Worm (Caenorhabditis elegans) whole organism, L3 larva: ENCODE measurements around the gene Y43F8C.9.

ENCODE experiments used
- R02D3.7 ChIP-seq: fragments of 150-350 bp; optimal IDR thresholded peaks from 2 replicates; lab custom pipeline; 2014; ENCODE audit warnings: missing biosample characterization, missing genetic modification characterization
- ZK546.5 ChIP-seq: sonication (generic microtip); optimal IDR thresholded peaks from 2 replicates; lab custom pipeline; 2017; ENCODE audit warnings: missing biosample characterization, missing genetic modification characterization
- aly-2 ChIP-seq: fragments of 150-350 bp; optimal IDR thresholded peaks from 2 replicates; lab custom pipeline; 2014; ENCODE audit warnings: missing biosample characterization, missing genetic modification characterization
- ama-1 ChIP-seq: fragments of 150-350 bp; optimal IDR thresholded peaks from 2 replicates; lab custom pipeline; 2018
- ceh-28 ChIP-seq: fragments of 150-350 bp; optimal IDR thresholded peaks from 2 replicates; lab custom pipeline; 2014; ENCODE audit warnings: missing biosample characterization, missing genetic modification reagents, missing genetic modification characterization
- ceh-9 ChIP-seq: sonication (generic microtip); optimal IDR thresholded peaks from 2 replicates; lab custom pipeline; 2018; ENCODE audit warnings: missing biosample characterization, missing genetic modification characterization
- daf-12 ChIP-seq: fragments of 150-350 bp; optimal IDR thresholded peaks from 2 replicates; lab custom pipeline; 2014; ENCODE audit warnings: missing biosample characterization, missing genetic modification reagents, missing genetic modification characterization
- egl-27 ChIP-seq: sonication (generic microtip); optimal IDR thresholded peaks from 4 replicates; lab custom pipeline; 2017; ENCODE audit warnings: missing biosample characterization, missing genetic modification reagents, missing genetic modification characterization
- egl-5 ChIP-seq: fragments of 150-350 bp; optimal IDR thresholded peaks from 2 replicates; lab custom pipeline; 2017; ENCODE audit warnings: missing biosample characterization, missing genetic modification reagents, missing genetic modification characterization, inconsistent platforms
- elt-2 ChIP-seq: sonication (generic microtip); optimal IDR thresholded peaks from 2 replicates; lab custom pipeline; 2016; ENCODE audit warnings: missing genetic modification reagents, mild to moderate bottlenecking, missing genetic modification characterization, missing compliant biosample characterization
- eor-1 ChIP-seq, 2 experiments: fragments of 150-350 bp; optimal IDR thresholded peaks; 2 replicates each; lab custom pipeline; 2014 to 2018; ENCODE audit warnings: missing biosample characterization in 2 of 2, missing genetic modification characterization in 2 of 2
- fkh-2 ChIP-seq: fragments of 150-350 bp; optimal IDR thresholded peaks from 2 replicates; lab custom pipeline; 2014; ENCODE audit warnings: missing biosample characterization, missing genetic modification reagents, missing genetic modification characterization
- fos-1 ChIP-seq: fragments of 150-350 bp; optimal IDR thresholded peaks from 2 replicates; lab custom pipeline; 2014; ENCODE audit warnings: missing biosample characterization, missing genetic modification characterization
- hmg-11 ChIP-seq: sonication (generic microtip); optimal IDR thresholded peaks from 2 replicates; lab custom pipeline; 2016; ENCODE audit warnings: missing genetic modification characterization, missing compliant biosample characterization
- jun-1 ChIP-seq: fragments of 150-350 bp; optimal IDR thresholded peaks from 2 replicates; lab custom pipeline; 2014; ENCODE audit warnings: missing biosample characterization, missing genetic modification reagents, missing genetic modification characterization
- lin-15B ChIP-seq: fragments of 150-350 bp; optimal IDR thresholded peaks from 2 replicates; lab custom pipeline; 2014; ENCODE audit warnings: missing biosample characterization, missing genetic modification characterization
- lin-39 ChIP-seq: fragments of 150-350 bp; optimal IDR thresholded peaks from 2 replicates; lab custom pipeline; 2018; ENCODE audit warnings: missing biosample characterization, missing genetic modification reagents, missing genetic modification characterization
- lsy-12 ChIP-seq: sonication (generic microtip); optimal IDR thresholded peaks from 2 replicates; lab custom pipeline; 2016; ENCODE audit warnings: mild to moderate bottlenecking, missing genetic modification characterization, missing compliant biosample characterization
- mdl-1 ChIP-seq: fragments of 150-350 bp; optimal IDR thresholded peaks from 2 replicates; lab custom pipeline; 2014; ENCODE audit warnings: missing biosample characterization, missing genetic modification characterization
- mml-1 ChIP-seq: fragments of 150-350 bp; sonication (generic microtip); optimal IDR thresholded peaks from 3 replicates; lab custom pipeline; 2014; ENCODE audit warnings: missing biosample characterization, missing genetic modification characterization
- nfya-1 ChIP-seq: sonication (generic microtip); optimal IDR thresholded peaks from 2 replicates; lab custom pipeline; 2017; ENCODE audit warnings: missing genetic modification characterization, mild to moderate bottlenecking, missing compliant biosample characterization, antibody characterized with exemption, moderate library complexity; ENCODE audit not compliant: insufficient read depth
- nhr-11 ChIP-seq: fragments of 150-350 bp; optimal IDR thresholded peaks from 2 replicates; lab custom pipeline; 2014; ENCODE audit warnings: missing biosample characterization, missing genetic modification characterization
- nhr-12 ChIP-seq: fragments of 150-350 bp; optimal IDR thresholded peaks from 2 replicates; lab custom pipeline; 2014; ENCODE audit warnings: missing biosample characterization, missing genetic modification characterization
- nhr-23 ChIP-seq: fragments of 150-350 bp; optimal IDR thresholded peaks from 2 replicates; lab custom pipeline; 2014; ENCODE audit warnings: missing biosample characterization, missing genetic modification reagents, missing genetic modification characterization
- nhr-237 ChIP-seq: fragments of 150-350 bp; optimal IDR thresholded peaks from 2 replicates; lab custom pipeline; 2014; ENCODE audit warnings: missing biosample characterization, missing genetic modification characterization
- nhr-43 ChIP-seq: sonication (generic microtip); optimal IDR thresholded peaks from 2 replicates; lab custom pipeline; 2016; ENCODE audit warnings: mild to moderate bottlenecking, missing genetic modification characterization, missing compliant biosample characterization; ENCODE audit not compliant: poor library complexity, severe bottlenecking
- nhr-76 ChIP-seq: fragments of 150-350 bp; sonication (generic microtip); optimal IDR thresholded peaks from 5 replicates; lab custom pipeline; 2014; ENCODE audit warnings: missing biosample characterization, missing genetic modification characterization
- nhr-77 ChIP-seq: fragments of 150-350 bp; optimal IDR thresholded peaks from 2 replicates; lab custom pipeline; 2014; ENCODE audit warnings: missing biosample characterization, missing genetic modification characterization
- pha-4 ChIP-seq: fragments of 150-350 bp; optimal IDR thresholded peaks from 2 replicates; lab custom pipeline; 2014; ENCODE audit warnings: missing biosample characterization, missing genetic modification reagents, missing genetic modification characterization
- pqm-1 ChIP-seq: fragments of 150-350 bp; optimal IDR thresholded peaks from 2 replicates; lab custom pipeline; 2017; ENCODE audit warnings: missing biosample characterization, missing genetic modification characterization, inconsistent platforms
- sea-2 ChIP-seq: fragments of 150-350 bp; sonication (generic microtip); optimal IDR thresholded peaks from 4 replicates; lab custom pipeline; 2014; ENCODE audit warnings: missing biosample characterization, missing genetic modification reagents, missing genetic modification characterization
- skn-1 ChIP-seq: fragments of 150-350 bp; optimal IDR thresholded peaks from 2 replicates; lab custom pipeline; 2014; ENCODE audit warnings: missing biosample characterization, missing genetic modification characterization
- snpc-4 ChIP-seq: fragments of 150-350 bp; optimal IDR thresholded peaks from 2 replicates; lab custom pipeline; 2014; ENCODE audit warnings: missing biosample characterization, missing genetic modification characterization
- unc-39 ChIP-seq: sonication (generic microtip); optimal IDR thresholded peaks from 4 replicates; lab custom pipeline; 2017; ENCODE audit warnings: missing biosample characterization, missing genetic modification characterization
- unc-62 ChIP-seq: fragments of 150-350 bp; sonication (generic microtip); optimal IDR thresholded peaks from 4 replicates; lab custom pipeline; 2014; ENCODE audit warnings: missing biosample characterization, missing genetic modification reagents, missing genetic modification characterization
- zag-1 ChIP-seq: fragments of 150-350 bp; optimal IDR thresholded peaks from 2 replicates; lab custom pipeline; 2014; ENCODE audit warnings: missing biosample characterization, missing genetic modification characterization
- ztf-4 ChIP-seq: fragments of 150-350 bp; optimal IDR thresholded peaks from 2 replicates; lab custom pipeline; 2014; ENCODE audit warnings: missing biosample characterization, missing genetic modification characterization

The Y43F8C.9 gene

DNA sequence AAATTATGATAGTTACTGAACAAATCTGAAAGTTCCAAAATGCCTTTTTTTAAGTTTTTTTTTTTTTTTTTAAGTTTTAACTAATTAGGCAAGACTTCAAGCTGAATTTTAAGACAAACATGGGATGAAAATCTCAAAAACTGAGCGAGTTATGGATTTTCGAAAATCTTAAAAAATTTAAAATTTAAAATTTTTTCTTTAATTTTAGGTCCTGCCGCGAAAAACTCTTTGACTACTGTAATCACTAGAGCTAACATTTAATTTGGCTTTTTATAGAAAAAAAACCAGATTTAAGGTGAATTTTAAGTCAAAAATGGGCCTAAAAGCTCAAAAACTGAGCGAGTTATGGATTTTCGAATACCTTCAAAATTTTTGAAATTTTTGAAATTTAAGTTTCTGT, 36.7 kb upstream of the Y43F8C.9 start, which contains the start of gene grsp-1:
Gene grsp-1, plus strand, starts transcription at position 301 of the 400 bp plus-strand sequence.
- no peak for TF ChIP-seq nhr-76 (tag; lab: Kevin White, UChicago)
- TF ChIP-seq nhr-12 (tag; lab: Kevin White, UChicago) = no peak
- TF ChIP-seq jun-1 (tag; lab: Kevin White, UChicago) = no peak
- no peak for TF ChIP-seq nhr-77
- TF ChIP-seq egl-5 (tag; lab: Kevin White, UChicago) = no peak
- no peak for TF ChIP-seq lin-39 (tag; lab: Kevin White, UChicago)
- no peak for TF ChIP-seq elt-2 (tag; lab: Kevin White, UChicago)
- no peak for TF ChIP-seq zag-1
- no peak for TF ChIP-seq snpc-4
- TF ChIP-seq ZK546.5 (tag; lab: Kevin White, UChicago) = no peak
- no peak for TF ChIP-seq hmg-11
- TF ChIP-seq ceh-9 (tag; lab: Kevin White, UChicago) = no peak
- TF ChIP-seq nhr-11 (tag; lab: Kevin White, UChicago) = no peak
- TF ChIP-seq nhr-23 (tag; lab: Kevin White, UChicago) = no peak

DNA sequence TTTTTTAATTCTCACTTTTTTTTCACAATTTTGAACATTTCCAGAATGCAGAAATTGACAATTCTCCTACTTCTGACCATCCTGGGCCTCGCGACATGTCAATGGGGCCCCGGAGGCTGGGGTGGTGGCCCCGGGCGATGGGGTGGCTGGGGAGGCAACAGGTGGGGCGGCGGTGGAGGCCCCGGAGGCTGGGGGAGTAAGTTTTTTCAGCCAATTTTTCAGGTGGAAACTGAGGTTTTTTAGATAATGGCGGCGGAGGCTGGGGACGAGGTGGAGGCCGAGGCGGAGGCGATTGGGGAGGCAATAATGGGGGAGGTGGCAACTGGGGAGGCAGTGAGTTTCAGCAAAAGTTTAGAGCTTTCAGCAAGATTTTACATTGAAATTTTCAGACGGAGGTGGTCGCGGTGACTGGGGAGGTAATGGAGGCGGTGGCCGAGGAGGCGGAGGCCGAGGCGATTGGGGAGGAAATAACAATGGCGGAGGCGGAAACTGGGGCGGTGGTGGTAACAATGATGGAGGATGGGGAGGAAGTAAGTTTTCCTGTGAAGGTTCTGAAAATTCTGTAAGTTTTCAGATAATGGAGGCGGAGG, 35.7 kb upstream of the Y43F8C.9 start:
- no peak for TF ChIP-seq ceh-28 (tag; lab: Kevin White, UChicago)
- peak; percentile 23 for TF ChIP-seq ztf-4 (tag; lab: Kevin White, UChicago)
- no peak for TF ChIP-seq lin-39 (tag; lab: Kevin White, UChicago)

DNA sequence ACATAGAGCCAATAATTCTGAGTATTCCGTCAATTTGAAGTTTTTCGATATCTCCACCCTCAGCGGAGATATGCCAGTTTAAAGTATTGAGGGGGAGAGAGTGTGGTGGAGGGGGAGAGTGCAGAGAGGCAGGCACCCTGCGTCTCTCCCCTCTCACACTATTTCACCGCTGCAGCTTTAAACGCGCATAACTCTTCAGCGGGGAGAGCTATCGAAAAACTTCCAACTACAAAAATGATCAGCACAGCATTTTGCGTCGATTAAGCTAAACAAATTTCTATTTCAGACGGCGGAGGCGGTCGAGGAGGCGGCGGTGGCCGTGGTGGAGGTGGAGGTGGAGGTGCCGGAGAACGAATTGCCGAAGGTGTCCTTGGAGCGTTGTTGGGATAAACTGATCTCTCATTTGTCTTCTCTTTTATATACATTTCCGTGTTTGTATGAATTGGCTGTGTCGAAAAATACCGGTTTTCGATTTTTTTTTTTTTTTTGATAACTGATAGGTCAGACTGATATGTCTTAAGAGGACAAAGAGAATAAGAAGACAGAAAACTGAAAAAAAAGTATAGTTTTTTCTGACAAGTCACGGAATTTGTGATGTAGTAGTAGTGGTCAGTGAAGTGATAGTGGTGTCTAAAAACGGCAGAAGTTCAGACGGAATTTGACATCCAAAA, 34.1 kb upstream of the Y43F8C.9 start:
- TF ChIP-seq eor-1 (tag; optimal IDR thresholded peaks at IDR 0.05; lab: Kevin White, UChicago) = no peak
- no peak for TF ChIP-seq unc-62 (GFP tag; lab: Kevin White, UChicago)
- TF ChIP-seq zag-1 = no peak
- TF ChIP-seq ama-1 = peak; percentile 80
- peak; percentile 25 for TF ChIP-seq nfya-1 (tag; lab: Kevin White, UChicago)
- TF ChIP-seq nhr-23 (tag; lab: Kevin White, UChicago) = peak; percentile 60
- no peak for TF ChIP-seq daf-12 (tag; lab: Kevin White, UChicago)
- TF ChIP-seq pqm-1 (tag; lab: Kevin White, UChicago) = no peak
- no peak for TF ChIP-seq sea-2
- no peak for TF ChIP-seq nhr-12 (tag; lab: Kevin White, UChicago)
- no peak for TF ChIP-seq mml-1 (tag; lab: Kevin White, UChicago)
- TF ChIP-seq nhr-43 (tag; lab: Kevin White, UChicago) = peak; percentile 59

DNA sequence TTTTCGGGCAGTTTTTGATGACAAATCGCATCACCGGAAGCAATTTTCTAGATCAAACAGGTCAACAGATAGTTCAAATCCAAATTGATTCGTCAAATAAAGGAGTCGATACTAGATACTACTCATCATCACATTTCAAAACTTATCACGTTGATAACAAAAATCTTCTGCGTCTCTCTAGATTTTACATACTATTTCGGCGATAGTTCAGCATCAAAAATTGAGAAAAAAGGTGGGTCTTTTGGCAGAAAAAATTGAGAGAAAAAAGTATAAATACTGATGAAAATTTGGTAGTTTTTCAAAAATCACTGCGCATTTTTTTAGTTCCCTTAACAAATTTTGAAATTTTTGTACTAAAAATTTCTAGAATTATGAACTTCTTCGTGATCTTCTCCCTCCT, 32.7 kb upstream of the Y43F8C.9 start, which contains the start of gene nlp-26:
Gene nlp-26, plus strand, starts transcription at position 301 of the 400 bp plus-strand sequence.
- no peak for TF ChIP-seq egl-27
- TF ChIP-seq pha-4 (tag; lab: Kevin White, UChicago) = no peak
- TF ChIP-seq fkh-2 = no peak
- TF ChIP-seq nhr-43 (tag; lab: Kevin White, UChicago) = peak; percentile 13
- no peak for TF ChIP-seq ceh-28 (tag; lab: Kevin White, UChicago)

DNA sequence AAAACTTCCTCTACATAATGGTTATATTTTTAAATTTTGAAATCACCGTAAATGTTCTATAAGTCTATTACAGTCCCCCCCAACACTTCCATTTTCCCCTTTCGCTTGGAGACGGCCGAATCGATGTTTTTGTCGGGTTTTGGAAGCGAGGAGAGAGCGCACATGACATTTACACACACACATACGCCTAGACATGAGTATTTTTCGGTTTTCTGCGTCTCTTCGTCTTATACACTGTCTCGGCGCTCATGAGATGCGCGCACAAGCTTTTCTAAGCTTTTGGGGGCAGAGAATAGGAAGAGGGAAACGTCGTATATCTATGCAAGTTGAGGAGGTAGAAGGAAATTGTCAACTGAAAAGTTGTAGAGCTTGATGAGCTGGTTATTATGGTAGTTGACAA, 25.8 kb upstream of the Y43F8C.9 start:
- TF ChIP-seq lin-39 (tag; lab: Kevin White, UChicago) (peak; percentile 0), pha-4 (tag; lab: Kevin White, UChicago) (peak; percentile 35), ceh-9 (tag; lab: Kevin White, UChicago) (no peak), lin-15B (tag; lab: Kevin White, UChicago) (no peak), hmg-11 (peak; percentile 62), egl-5 (tag; lab: Kevin White, UChicago) (peak; percentile 34), ztf-4 (tag; lab: Kevin White, UChicago) (no peak), nfya-1 (tag; lab: Kevin White, UChicago) (peak; percentile 52)
- TF ChIP-seq, all 47 proteins: peak for 5

DNA sequence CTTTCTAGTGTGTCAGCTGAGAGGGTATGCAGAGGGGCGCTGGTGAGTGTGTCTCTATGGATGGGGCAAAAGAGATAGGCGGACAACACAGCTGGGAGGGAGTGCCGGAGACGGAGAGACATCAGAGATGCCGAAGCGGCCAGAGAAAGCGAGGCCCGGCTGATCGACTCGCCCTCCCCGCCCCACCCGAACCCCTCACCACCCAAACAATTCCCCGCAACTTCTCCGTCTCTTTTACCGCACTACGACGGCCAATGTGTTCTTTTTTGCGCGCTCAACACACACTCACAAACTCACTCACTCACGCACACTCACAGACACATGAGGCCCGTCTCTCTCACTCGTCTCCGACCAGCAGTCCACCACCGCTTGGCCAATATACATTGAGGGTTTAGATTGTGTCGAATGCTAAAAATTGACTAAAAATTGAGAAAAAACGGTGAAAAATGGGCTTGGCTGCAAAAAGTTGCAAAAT, 23.4 kb upstream of the Y43F8C.9 start, which contains the start of gene Y43F8C.3:
Gene Y43F8C.3, minus strand, starts transcription at position 187 of the 475 bp plus-strand sequence.
- TF ChIP-seq pqm-1 (tag; lab: Kevin White, UChicago) (no peak), nhr-237 (tag; lab: Kevin White, UChicago) (no peak), aly-2 (tag; lab: Kevin White, UChicago) (no peak), nhr-11 (tag; lab: Kevin White, UChicago) (peak; percentile 23), snpc-4 (peak; percentile 3), fos-1 (no peak), elt-2 (tag; lab: Kevin White, UChicago) (peak; percentile 62), ama-1 (peak; percentile 51), eor-1 (tag; optimal IDR thresholded peaks at IDR 0.05; lab: Kevin White, UChicago) (no peak), ztf-4 (tag; lab: Kevin White, UChicago) (no peak), R02D3.7 (tag; lab: Kevin White, UChicago) (no peak), nhr-76 (tag; lab: Kevin White, UChicago) (no peak), ceh-28 (tag; lab: Kevin White, UChicago) (no peak), unc-62 (GFP tag; lab: Kevin White, UChicago) (peak; percentile 35), nhr-23 (tag; lab: Kevin White, UChicago) (peak; percentile 48), skn-1 (tag; lab: Kevin White, UChicago) (peak; percentile 37), mdl-1 (tag; lab: Kevin White, UChicago) (no peak), pha-4 (tag; lab: Kevin White, UChicago) (peak; percentile 76), lsy-12 (tag; lab: Kevin White, UChicago) (peak; percentile 11), sea-2 (no peak), fkh-2 (no peak), egl-27 (no peak), unc-39 (tag; lab: Kevin White, UChicago) (no peak), lin-39 (tag; lab: Kevin White, UChicago) (peak; percentile 89)
